Worm (Caenorhabditis elegans) whole organism, L2 larva: ENCODE data around the gene Y49E10.30.

Experiments used
- ZK546.5 ChIP-seq: sonication (generic microtip); optimal IDR thresholded peaks from 2 replicates; lab custom pipeline; 2017; ENCODE audit warnings: missing biosample characterization, missing genetic modification characterization
- aly-2 ChIP-seq: fragments of 150-350 bp; optimal IDR thresholded peaks from 2 replicates; lab custom pipeline; 2014; ENCODE audit warnings: missing biosample characterization, missing genetic modification characterization
- ama-1 ChIP-seq: fragments of 150-350 bp; optimal IDR thresholded peaks from 2 replicates; lab custom pipeline; 2018; ENCODE audit warnings: inconsistent platforms
- dmd-4 ChIP-seq: sonication (generic microtip); optimal IDR thresholded peaks from 2 replicates; lab custom pipeline; 2017; ENCODE audit warnings: missing biosample characterization, missing genetic modification characterization
- lin-39 ChIP-seq: fragments of 150-350 bp; optimal IDR thresholded peaks from 2 replicates; lab custom pipeline; 2014; ENCODE audit warnings: missing biosample characterization, missing genetic modification reagents, missing genetic modification characterization
- lsy-2 ChIP-seq, 2 experiments: fragments of 150-350 bp in 1 of 2; sonication (generic microtip) in 1 of 2; optimal IDR thresholded peaks; 2 replicates each; lab custom pipeline; 2014 to 2017; ENCODE audit warnings: missing biosample characterization in 2 of 2, missing genetic modification characterization in 2 of 2
- nhr-12 ChIP-seq: fragments of 150-350 bp; optimal IDR thresholded peaks from 2 replicates; lab custom pipeline; 2014; ENCODE audit warnings: missing biosample characterization, missing genetic modification characterization
- nhr-21 ChIP-seq: fragments of 150-350 bp; optimal IDR thresholded peaks from 2 replicates; lab custom pipeline; 2014; ENCODE audit warnings: missing biosample characterization, missing genetic modification characterization
- nhr-77 ChIP-seq: fragments of 150-350 bp; optimal IDR thresholded peaks from 2 replicates; lab custom pipeline; 2014; ENCODE audit warnings: missing biosample characterization, missing genetic modification characterization
- unc-39 ChIP-seq: fragments of 150-350 bp; optimal IDR thresholded peaks from 2 replicates; lab custom pipeline; 2014; ENCODE audit warnings: missing biosample characterization, missing genetic modification characterization
- unc-62 ChIP-seq: fragments of 150-350 bp; optimal IDR thresholded peaks from 2 replicates; lab custom pipeline; 2014; ENCODE audit warnings: missing biosample characterization, missing genetic modification reagents, missing genetic modification characterization
- zag-1 ChIP-seq: fragments of 150-350 bp; optimal IDR thresholded peaks from 2 replicates; lab custom pipeline; 2014; ENCODE audit warnings: missing biosample characterization, missing genetic modification characterization
- ztf-11 ChIP-seq: sonication (generic microtip); optimal IDR thresholded peaks from 2 replicates; lab custom pipeline; 2017; ENCODE audit warnings: missing biosample characterization, missing genetic modification characterization

- TF ChIP-seq ama-1 (lab: Kevin White, UChicago) (no peak), dmd-4 (tag; lab: Kevin White, UChicago) (no peak), lin-39 (tag; lab: Kevin White, UChicago) (no peak), nhr-77 (no peak), nhr-12 (tag; lab: Kevin White, UChicago) (no peak), zag-1 (no peak), unc-62 (GFP tag; lab: Kevin White, UChicago) (no peak), ztf-11 (tag; lab: Kevin White, UChicago) (no peak), nhr-21 (no peak), aly-2 (tag; lab: Kevin White, UChicago) (no peak), ZK546.5 (tag; lab: Kevin White, UChicago) (no peak), unc-39 (tag; lab: Kevin White, UChicago) (no peak), lsy-2 (tag; optimal IDR thresholded peaks at IDR 0.05; lab: Kevin White, UChicago) (no peak)
These were observed 27.4 kb upstream of the Y49E10.30 start, which contains the start of gene Y75B8A.34 for ce11 chrIII:12359265-12359664.
